Worm (Caenorhabditis elegans) whole organism, L4 larva: ENCODE data around the gene Y46B2A.3.

Experiments
- D1046.2 ChIP-seq: fragments of 200-800 bp; sonication (Bioruptor generic); IDR thresholded peaks from 2 replicates; pipeline ENCODE4 v1.3.6; 2022; ENCODE audit warnings: missing genetic modification characterization, missing compliant biosample characterization
- F37D6.2 ChIP-seq: sonication (generic microtip); optimal IDR thresholded peaks from 2 replicates; lab custom pipeline; 2016; ENCODE audit warnings: mild to moderate bottlenecking, missing genetic modification characterization, missing compliant biosample characterization
- R02D3.7 ChIP-seq: fragments of 150-350 bp; sonication (generic microtip); optimal IDR thresholded peaks from 3 replicates; lab custom pipeline; 2014; ENCODE audit warnings: missing biosample characterization, missing genetic modification characterization
- T26A8.4 ChIP-seq: fragments of 200-800 bp; sonication (Bioruptor generic); IDR thresholded peaks from 2 replicates; pipeline ENCODE4 v1.3.6; 2022; ENCODE audit warnings: missing genetic modification characterization, missing compliant biosample characterization
- Y75B8A.6 ChIP-seq: fragments of 200-800 bp; sonication (Bioruptor generic); IDR thresholded peaks from 2 replicates; pipeline ENCODE4 v1.3.6; 2022; ENCODE audit warnings: missing genetic modification reagents, missing genetic modification characterization, missing compliant biosample characterization
- ZK546.5 ChIP-seq, 2 experiments: sonication (generic microtip); optimal IDR thresholded peaks; 2 replicates each; lab custom pipeline; 2017; ENCODE audit warnings: missing biosample characterization in 2 of 2, missing genetic modification characterization in 2 of 2
- aly-2 ChIP-seq: sonication (generic microtip); optimal IDR thresholded peaks from 2 replicates; lab custom pipeline; 2018; ENCODE audit warnings: missing biosample characterization, missing genetic modification characterization
- attf-4 ChIP-seq: sonication (generic microtip); optimal IDR thresholded peaks from 3 replicates; lab custom pipeline; 2017; ENCODE audit warnings: missing biosample characterization, missing genetic modification characterization
- cey-2 ChIP-seq: sonication (generic microtip); optimal IDR thresholded peaks from 3 replicates; lab custom pipeline; 2017; ENCODE audit warnings: missing genetic modification characterization, mild to moderate bottlenecking, missing compliant biosample characterization, antibody characterized with exemption, borderline replicate concordance; ENCODE audit not compliant: insufficient read depth
- ctbp-1 ChIP-seq: fragments of 200-800 bp; sonication (Bioruptor generic); IDR thresholded peaks from 2 replicates; pipeline ENCODE4 v1.3.6; 2022; ENCODE audit warnings: missing genetic modification reagents, missing genetic modification characterization, missing compliant biosample characterization
- daf-12 ChIP-seq: fragments of 150-350 bp; optimal IDR thresholded peaks from 2 replicates; lab custom pipeline; 2014; ENCODE audit warnings: missing biosample characterization, missing genetic modification reagents, missing genetic modification characterization
- daf-16 ChIP-seq, 3 experiments: sonication (generic microtip); optimal IDR thresholded peaks; 2 replicates each; lab custom pipeline; 2016 to 2017; ENCODE audit warnings: missing genetic modification characterization in 3 of 3, missing genetic modification reagents in 3 of 3, mild to moderate bottlenecking in 2 of 3, missing compliant biosample characterization in 2 of 3, missing biosample characterization in 1 of 3, moderate library complexity in 1 of 3
- daf-19 ChIP-seq: fragments of 200-800 bp; sonication (Bioruptor generic); conservative IDR thresholded peaks from 2 replicates; pipeline ENCODE4 v1.3.6; 2022; ENCODE audit warnings: missing genetic modification characterization, missing compliant biosample characterization
- dmd-6 ChIP-seq: fragments of 200-800 bp; sonication (Bioruptor generic); IDR thresholded peaks from 2 replicates; pipeline ENCODE4 v1.3.6; 2022; ENCODE audit warnings: missing genetic modification reagents, missing genetic modification characterization, missing compliant biosample characterization
- dve-1 ChIP-seq: sonication (generic microtip); optimal IDR thresholded peaks from 2 replicates; lab custom pipeline; 2017; ENCODE audit warnings: antibody characterized with exemption, mild to moderate bottlenecking, missing genetic modification characterization, missing compliant biosample characterization; ENCODE audit not compliant: insufficient read depth
- egl-43 ChIP-seq: fragments of 200-800 bp; sonication (Bioruptor generic); IDR thresholded peaks from 2 replicates; pipeline ENCODE4 v1.3.6; 2022; ENCODE audit warnings: missing genetic modification reagents, missing genetic modification characterization, missing compliant biosample characterization
- fos-1 ChIP-seq: fragments of 150-350 bp; optimal IDR thresholded peaks from 2 replicates; lab custom pipeline; 2014; ENCODE audit warnings: missing biosample characterization, missing genetic modification characterization
- gei-8 ChIP-seq: fragments of 200-800 bp; sonication (Bioruptor generic); optimal IDR thresholded peaks from 2 replicates; lab custom pipeline; 2018; ENCODE audit warnings: mild to moderate bottlenecking, missing genetic modification characterization, missing compliant biosample characterization
- hlh-11 ChIP-seq: fragments of 200-800 bp; sonication (Bioruptor generic); optimal IDR thresholded peaks from 2 replicates; lab custom pipeline; 2018; ENCODE audit warnings: mild to moderate bottlenecking, missing genetic modification characterization, missing compliant biosample characterization
- jun-1 ChIP-seq: fragments of 150-350 bp; optimal IDR thresholded peaks from 2 replicates; lab custom pipeline; 2014; ENCODE audit warnings: missing biosample characterization, missing genetic modification reagents, missing genetic modification characterization
- lim-7 ChIP-seq: fragments of 200-800 bp; sonication (Bioruptor generic); IDR thresholded peaks from 2 replicates; pipeline ENCODE4 v1.3.6; 2022; ENCODE audit warnings: missing genetic modification characterization, missing compliant biosample characterization
- lin-15B ChIP-seq: fragments of 150-350 bp; sonication (generic microtip); optimal IDR thresholded peaks from 3 replicates; lab custom pipeline; 2014; ENCODE audit warnings: missing biosample characterization, missing genetic modification characterization
- lin-39 ChIP-seq: fragments of 150-350 bp; optimal IDR thresholded peaks from 2 replicates; lab custom pipeline; 2014; ENCODE audit warnings: missing biosample characterization, missing genetic modification reagents, missing genetic modification characterization
- madf-5 ChIP-seq, 2 experiments: fragments of 200-800 bp; sonication (Bioruptor generic); IDR thresholded peaks; 2 replicates each; pipeline ENCODE4 v1.3.6; 2022; ENCODE audit warnings: missing compliant biosample characterization in 2 of 2, missing genetic modification characterization in 2 of 2
- madf-9 ChIP-seq: fragments of 200-800 bp; sonication (Bioruptor generic); conservative IDR thresholded peaks from 2 replicates; pipeline ENCODE4 v1.3.6; 2022; ENCODE audit warnings: missing genetic modification reagents, missing genetic modification characterization, missing compliant biosample characterization
- nhr-10 ChIP-seq: fragments of 150-350 bp; optimal IDR thresholded peaks from 2 replicates; lab custom pipeline; 2014; ENCODE audit warnings: missing biosample characterization, missing genetic modification characterization
- nhr-111 ChIP-seq: fragments of 200-800 bp; sonication (Bioruptor generic); optimal IDR thresholded peaks from 2 replicates; lab custom pipeline; 2018; ENCODE audit warnings: mild to moderate bottlenecking, missing genetic modification characterization, missing compliant biosample characterization
- nhr-28 ChIP-seq: fragments of 150-350 bp; optimal IDR thresholded peaks from 2 replicates; lab custom pipeline; 2014; ENCODE audit warnings: missing biosample characterization, missing genetic modification characterization
- nhr-42 ChIP-seq: fragments of 200-800 bp; sonication (Bioruptor generic); IDR thresholded peaks from 2 replicates; pipeline ENCODE4 v1.3.6; 2022; ENCODE audit warnings: missing genetic modification characterization, missing compliant biosample characterization
- nhr-48 ChIP-seq: sonication (generic microtip); optimal IDR thresholded peaks from 2 replicates; lab custom pipeline; 2016; ENCODE audit warnings: mild to moderate bottlenecking, missing genetic modification characterization, missing compliant biosample characterization
- nhr-6 ChIP-seq: fragments of 150-350 bp; optimal IDR thresholded peaks from 2 replicates; lab custom pipeline; 2014; ENCODE audit warnings: missing biosample characterization, missing genetic modification characterization
- nhr-76 ChIP-seq: fragments of 150-350 bp; optimal IDR thresholded peaks from 2 replicates; lab custom pipeline; 2014; ENCODE audit warnings: missing biosample characterization, missing genetic modification characterization
- nhr-77 ChIP-seq: fragments of 150-350 bp; optimal IDR thresholded peaks from 2 replicates; lab custom pipeline; 2014; ENCODE audit warnings: missing biosample characterization, missing genetic modification characterization
- pha-4 ChIP-seq, 2 experiments: fragments of 150-350 bp in 1 of 2; fragments of 200-800 bp in 1 of 2; sonication (Bioruptor generic) in 1 of 2; IDR thresholded peaks in 1 of 2; optimal IDR thresholded peaks in 1 of 2; 2 replicates each; pipeline versions ENCODE4 v1.3.6 to Lab custom; 2014 to 2022; ENCODE audit warnings: missing genetic modification characterization in 2 of 2, missing genetic modification reagents in 2 of 2, missing biosample characterization in 1 of 2, missing compliant biosample characterization in 1 of 2
- pqm-1 ChIP-seq: sonication (generic microtip); optimal IDR thresholded peaks from 2 replicates; lab custom pipeline; 2017; ENCODE audit warnings: missing biosample characterization, missing genetic modification characterization
- saeg-2 ChIP-seq: fragments of 200-800 bp; sonication (Bioruptor generic); IDR thresholded peaks from 2 replicates; pipeline ENCODE4 v1.3.6; 2022; ENCODE audit warnings: missing genetic modification reagents, missing genetic modification characterization, missing compliant biosample characterization
- set-16 ChIP-seq: fragments of 200-800 bp; sonication (Bioruptor generic); IDR thresholded peaks from 2 replicates; pipeline ENCODE4 v1.3.6; 2022; ENCODE audit warnings: missing genetic modification reagents, missing genetic modification characterization, missing compliant biosample characterization
- snpc-4 ChIP-seq: fragments of 150-350 bp; optimal IDR thresholded peaks from 2 replicates; lab custom pipeline; 2014; ENCODE audit warnings: missing biosample characterization, missing genetic modification characterization
- unc-130 ChIP-seq: sonication (generic microtip); optimal IDR thresholded peaks from 2 replicates; lab custom pipeline; 2016; ENCODE audit warnings: missing genetic modification reagents, missing genetic modification characterization, missing compliant biosample characterization
- unc-62 ChIP-seq, 3 experiments: fragments of 150-350 bp in 1 of 3; sonication (generic microtip); optimal IDR thresholded peaks in 2 of 3; peaks in 1 of 3; 1 replicate in 1 of 3; 2 replicates in 2 of 3; lab custom pipeline; 2014 to 2017; ENCODE audit warnings: missing biosample characterization in 3 of 3, missing genetic modification characterization in 3 of 3, missing genetic modification reagents in 3 of 3, missing genotype in 1 of 3
- zag-1 ChIP-seq: fragments of 150-350 bp; optimal IDR thresholded peaks from 2 replicates; lab custom pipeline; 2014; ENCODE audit warnings: missing biosample characterization, missing genetic modification characterization
- zfp-3 ChIP-seq: fragments of 200-800 bp; sonication (Bioruptor generic); conservative IDR thresholded peaks from 2 replicates; pipeline ENCODE4 v1.3.6; 2022; ENCODE audit warnings: missing genetic modification reagents, missing genetic modification characterization, missing compliant biosample characterization
- ztf-11 ChIP-seq: fragments of 150-350 bp; optimal IDR thresholded peaks from 2 replicates; lab custom pipeline; 2014; ENCODE audit warnings: missing biosample characterization, missing genetic modification characterization

Y46B2A.3 gene

ce11 chrII:905335-905734 lies 38.6 kb upstream of the Y46B2A.3 start:
- TF ChIP-seq fos-1, result no peak
- TF ChIP-seq set-16 (GFP tag; lab: Robert Waterston, UW), result peak; percentile 46
- peak; percentile 25 for TF ChIP-seq snpc-4 (tag; lab: Kevin White, UChicago)
- TF ChIP-seq nhr-48 (tag; lab: Kevin White, UChicago), result no peak

ce11 chrII:901632-902031 lies 34.9 kb upstream of the Y46B2A.3 start, which contains the start of gene T07D3.2:
Gene T07D3.2, plus strand, starts transcription at chrII:901932.
- TF ChIP-seq saeg-2 (GFP tag; lab: Robert Waterston, UW) (no peak), pqm-1 (tag; lab: Kevin White, UChicago) (no peak), gei-8 (GFP tag; lab: Kevin White, UChicago) (no peak), R02D3.7 (no peak), zag-1 (tag; lab: Kevin White, UChicago) (no peak), unc-62 (GFP tag; optimal IDR thresholded peaks at IDR 0.05 in 1 of 2; lab: Kevin White, UChicago) (peak in 1 of 2 experiments; percentile 21), unc-62 (tag; optimal IDR thresholded peaks at IDR 0.05; lab: Kevin White, UChicago) (no peak), unc-130 (no peak), zfp-3 (GFP tag; lab: Robert Waterston, UW) (no peak)

- TF ChIP-seq lin-15B (tag; lab: Kevin White, UChicago) (no peak), madf-9 (GFP tag; lab: Robert Waterston, UW) (no peak), attf-4 (tag; lab: Kevin White, UChicago) (no peak), nhr-28 (tag; lab: Kevin White, UChicago) (peak; percentile 58), nhr-42 (GFP tag; lab: Robert Waterston, UW) (no peak), hlh-11 (tag; lab: Kevin White, UChicago) (peak; percentile 37), T26A8.4 (no peak), nhr-10 (tag; lab: Kevin White, UChicago) (peak; percentile 30), dmd-6 (peak; percentile 83), pqm-1 (tag; lab: Kevin White, UChicago) (peak; percentile 66)
Measured at ce11 chrII:900720-901332, 34.1 kb upstream of the Y46B2A.3 start, which contains the start of gene T07D3.9. Gene T07D3.9, minus strand, starts transcription at chrII:900913.

- no peak for TF ChIP-seq pha-4 (GFP tag; IDR thresholded peaks at IDR 0.05; lab: Robert Waterston, UW)
- no peak for TF ChIP-seq pha-4 (tag; optimal IDR thresholded peaks at IDR 0.05; lab: Kevin White, UChicago)
- no peak for TF ChIP-seq daf-12 (tag; lab: Kevin White, UChicago)
- TF ChIP-seq nhr-77 (tag; lab: Kevin White, UChicago), result peak; percentile 37
- no peak for TF ChIP-seq F37D6.2 (tag; lab: Kevin White, UChicago)
- peak; percentile 54 for TF ChIP-seq hlh-11 (tag; lab: Kevin White, UChicago)
- TF ChIP-seq fos-1, result no peak
- no peak for TF ChIP-seq nhr-76 (tag; lab: Kevin White, UChicago)
- TF ChIP-seq daf-16 (GFP tag; optimal IDR thresholded peaks at IDR 0.05; lab: Kevin White, UChicago), result no peak
- peak; percentile 90 for TF ChIP-seq daf-16 (tag; optimal IDR thresholded peaks at IDR 0.05; lab: Kevin White, UChicago)
- no peak for TF ChIP-seq cey-2
- no peak for TF ChIP-seq ztf-11 (tag; lab: Kevin White, UChicago)
- no peak for TF ChIP-seq lim-7 (GFP tag; lab: Robert Waterston, UW)
- TF ChIP-seq aly-2 (tag; lab: Kevin White, UChicago), result no peak
- TF ChIP-seq nhr-28 (tag; lab: Kevin White, UChicago), result peak; percentile 70
- TF ChIP-seq D1046.2 (GFP tag; lab: Robert Waterston, UW), result no peak
- no peak for TF ChIP-seq ZK546.5 (tag; optimal IDR thresholded peaks at IDR 0.05; lab: Kevin White, UChicago)
- TF ChIP-seq lin-39 (tag; lab: Kevin White, UChicago), result no peak
- TF ChIP-seq nhr-6 (tag; lab: Kevin White, UChicago), result no peak
- TF ChIP-seq zfp-3 (GFP tag; lab: Robert Waterston, UW), result no peak
- TF ChIP-seq dve-1 (tag; lab: Kevin White, UChicago), result peak; percentile 29
- TF ChIP-seq dmd-6, result peak; percentile 51; the same call in 1 of the 2 replicates
- TF ChIP-seq egl-43, result no peak
- TF ChIP-seq ctbp-1, result no peak
- no peak for TF ChIP-seq T26A8.4
- TF ChIP-seq nhr-111 (GFP tag; lab: Kevin White, UChicago), result no peak
- TF ChIP-seq lin-15B (tag; lab: Kevin White, UChicago), result no peak
- TF ChIP-seq madf-5 (GFP tag; IDR thresholded peaks at IDR 0.05; lab: Robert Waterston, UW), result no peak
- peak; percentile 67 for TF ChIP-seq pqm-1 (tag; lab: Kevin White, UChicago)
- TF ChIP-seq jun-1 (tag; lab: Kevin White, UChicago), result no peak
- TF ChIP-seq Y75B8A.6 (GFP tag; lab: Robert Waterston, UW), result no peak
- TF ChIP-seq daf-19, result no peak
- no peak for TF ChIP-seq gei-8 (GFP tag; lab: Kevin White, UChicago)
Measured at ce11 chrII:888024-888423, 21.3 kb upstream of the Y46B2A.3 start, which contains the start of gene T07D3.4. Gene T07D3.4, plus strand, starts transcription at chrII:888309.
